Fruit fly (Drosophila melanogaster): ENCODE measurements around the gene Snoo.

The Snoo gene

dm6 chr2L:7968054-7968453, 15.9 kb downstream of the Snoo start (continued):
- TF ChIP-seq Bdp1 (GFP tag; optimal IDR thresholded peaks at IDR 0.05) = no peak
- TF ChIP-seq CG31441 (GFP tag; IDR thresholded peaks at IDR 0.05) = peak; percentile 21; the same call in 1 of the 2 replicates
- TF ChIP-seq Bgb (GFP tag; IDR thresholded peaks at IDR 0.05; ENCODE audit: partially characterized antibody) = no peak
- TF ChIP-seq chinmo (GFP tag; IDR thresholded peaks at IDR 0.05; ENCODE audit: partially characterized antibody) = no peak
- TF ChIP-seq peb (GFP tag; IDR thresholded peaks at IDR 0.05) = no peak
- no peak for TF ChIP-seq sug (tag; optimal IDR thresholded peaks at IDR 0.05)
- no peak for TF ChIP-seq mirr (GFP tag; optimal IDR thresholded peaks at IDR 0.05)
- no peak for TF ChIP-seq Sry-β (GFP tag; optimal IDR thresholded peaks at IDR 0.05)
- no peak for TF ChIP-seq D (optimal IDR thresholded peaks at IDR 0.05)
- TF ChIP-seq D (GFP tag; optimal IDR thresholded peaks at IDR 0.05) = no peak
- TF ChIP-seq pnt (GFP tag; optimal IDR thresholded peaks at IDR 0.05) = no peak
- no peak for TF ChIP-seq fd3F (GFP tag; optimal IDR thresholded peaks at IDR 0.05)
- peak; percentile 20 for TF ChIP-seq Blimp-1 (GFP tag; optimal IDR thresholded peaks at IDR 0.05)
- TF ChIP-seq slou (GFP tag; optimal IDR thresholded peaks at IDR 0.05) = no peak
- TF ChIP-seq CG16779 (GFP tag; IDR thresholded peaks at IDR 0.05) = no peak
- TF ChIP-seq fu2 (GFP tag; optimal IDR thresholded peaks at IDR 0.05) = no peak
- TF ChIP-seq kay (GFP tag; optimal IDR thresholded peaks at IDR 0.05) = no peak
- TF ChIP-seq CG7839 (tag; optimal IDR thresholded peaks at IDR 0.05) = peak; percentile 28
- TF ChIP-seq CG9215 (GFP tag; IDR thresholded peaks at IDR 0.05) = no peak
- no peak for TF ChIP-seq exex (tag; optimal IDR thresholded peaks at IDR 0.05)
- no peak for TF ChIP-seq gcm (GFP tag; optimal IDR thresholded peaks at IDR 0.05)
- no peak for TF ChIP-seq CG18476 (GFP tag; optimal IDR thresholded peaks at IDR 0.05)
- no peak for TF ChIP-seq Hr3 (GFP tag; optimal IDR thresholded peaks at IDR 0.05)
- TF ChIP-seq wor (GFP tag; IDR thresholded peaks at IDR 0.05) = no peak
- TF ChIP-seq CG10274 (GFP tag; optimal IDR thresholded peaks at IDR 0.05) = no peak
- no peak for TF ChIP-seq unpg (GFP tag; optimal IDR thresholded peaks at IDR 0.05)
- no peak for TF ChIP-seq CG6689 (GFP tag; IDR thresholded peaks at IDR 0.05)
- no peak for TF ChIP-seq gsb (GFP tag; IDR thresholded peaks at IDR 0.05)
- peak; percentile 17 for TF ChIP-seq CG15269 (tag; optimal IDR thresholded peaks at IDR 0.05)
- TF ChIP-seq pan (optimal IDR thresholded peaks at IDR 0.05) = no peak
- no peak for TF ChIP-seq pan (GFP tag; optimal IDR thresholded peaks at IDR 0.05 in 1 of 2, IDR thresholded peaks at IDR 0.05 in 1 of 2)
- TF ChIP-seq CG12744 (GFP tag; optimal IDR thresholded peaks at IDR 0.05) = no peak
- no peak for TF ChIP-seq HHEX (GFP tag; optimal IDR thresholded peaks at IDR 0.05)
- TF ChIP-seq Dip3 (GFP tag; optimal IDR thresholded peaks at IDR 0.05) = no peak
- TF ChIP-seq dati (GFP tag; IDR thresholded peaks at IDR 0.05) = no peak
- TF ChIP-seq CG2116 (GFP tag; optimal IDR thresholded peaks at IDR 0.05) = no peak
- TF ChIP-seq scrt (GFP tag; optimal IDR thresholded peaks at IDR 0.05) = no peak
- no peak for TF ChIP-seq NK7.1 (GFP tag; optimal IDR thresholded peaks at IDR 0.05)
- no peak for TF ChIP-seq croc (GFP tag; conservative IDR thresholded peaks at IDR 0.05)
- no peak for TF ChIP-seq Meics (GFP tag; optimal IDR thresholded peaks at IDR 0.05)
- TF ChIP-seq CG30403 (GFP tag; optimal IDR thresholded peaks at IDR 0.05) = peak; percentile 18
- no peak for TF ChIP-seq pzg (GFP tag; optimal IDR thresholded peaks at IDR 0.05)
- TF ChIP-seq CG11456 (GFP tag; IDR thresholded peaks at IDR 0.05) = no peak
- TF ChIP-seq CG5180 (GFP tag; optimal IDR thresholded peaks at IDR 0.05) = no peak
- no peak for TF ChIP-seq Sry-δ (GFP tag; optimal IDR thresholded peaks at IDR 0.05)
- no peak for TF ChIP-seq Hand (GFP tag; optimal IDR thresholded peaks at IDR 0.05)
- TF ChIP-seq vfl (GFP tag; optimal IDR thresholded peaks at IDR 0.05) = no peak
- no peak for TF ChIP-seq shn (GFP tag; optimal IDR thresholded peaks at IDR 0.05)
- TF ChIP-seq NfI (GFP tag; optimal IDR thresholded peaks at IDR 0.05) = no peak
- TF ChIP-seq CG33213 (GFP tag; optimal IDR thresholded peaks at IDR 0.05) = no peak
- TF ChIP-seq Dek (tag; optimal IDR thresholded peaks at IDR 0.05) = no peak
- no peak for TF ChIP-seq CG2199 (GFP tag; IDR thresholded peaks at IDR 0.05)

Measured in whole organism, embryonic.